Worm (Caenorhabditis elegans) whole organism, L2 larva: ENCODE data around the gene T11F9.21.
"Not testable (repeated sequence)": the region's sequence is repeated elsewhere in the genome, so short reads cannot be mapped to it uniquely, and the experiment has no call there.

Source experiments
- egl-27 ChIP-seq: sonication (generic microtip); optimal IDR thresholded peaks from 3 replicates; lab custom pipeline; 2017; ENCODE audit warnings: missing biosample characterization, missing genetic modification reagents, missing genetic modification characterization
- elt-3 ChIP-seq: sonication (generic microtip); optimal IDR thresholded peaks from 2 replicates; lab custom pipeline; 2017; ENCODE audit warnings: missing biosample characterization, missing genetic modification characterization
- fos-1 ChIP-seq: fragments of 150-350 bp; optimal IDR thresholded peaks from 2 replicates; lab custom pipeline; 2014; ENCODE audit warnings: missing biosample characterization, missing genetic modification characterization
- lsy-2 ChIP-seq, 2 experiments: fragments of 150-350 bp in 1 of 2; sonication (generic microtip) in 1 of 2; optimal IDR thresholded peaks; 2 replicates each; lab custom pipeline; 2014 to 2017; ENCODE audit warnings: missing biosample characterization in 2 of 2, missing genetic modification characterization in 2 of 2
- mdl-1 ChIP-seq, 2 experiments: fragments of 150-350 bp in 1 of 2; sonication (generic microtip) in 1 of 2; optimal IDR thresholded peaks; 2 replicates each; lab custom pipeline; 2017; ENCODE audit warnings: missing biosample characterization in 2 of 2, missing genetic modification characterization in 2 of 2
- nhr-12 ChIP-seq: fragments of 150-350 bp; optimal IDR thresholded peaks from 2 replicates; lab custom pipeline; 2014; ENCODE audit warnings: missing biosample characterization, missing genetic modification characterization
- nhr-21 ChIP-seq: fragments of 150-350 bp; optimal IDR thresholded peaks from 2 replicates; lab custom pipeline; 2014; ENCODE audit warnings: missing biosample characterization, missing genetic modification characterization
- nhr-23 ChIP-seq: fragments of 150-350 bp; optimal IDR thresholded peaks from 2 replicates; lab custom pipeline; 2014; ENCODE audit warnings: missing biosample characterization, missing genetic modification reagents, missing genetic modification characterization
- snpc-4 ChIP-seq: fragments of 150-350 bp; optimal IDR thresholded peaks from 2 replicates; lab custom pipeline; 2014; ENCODE audit warnings: missing biosample characterization, missing genetic modification characterization
- unc-39 ChIP-seq: fragments of 150-350 bp; optimal IDR thresholded peaks from 2 replicates; lab custom pipeline; 2014; ENCODE audit warnings: missing biosample characterization, missing genetic modification characterization
- zag-1 ChIP-seq: fragments of 150-350 bp; optimal IDR thresholded peaks from 2 replicates; lab custom pipeline; 2014; ENCODE audit warnings: missing biosample characterization, missing genetic modification characterization

DNA sequence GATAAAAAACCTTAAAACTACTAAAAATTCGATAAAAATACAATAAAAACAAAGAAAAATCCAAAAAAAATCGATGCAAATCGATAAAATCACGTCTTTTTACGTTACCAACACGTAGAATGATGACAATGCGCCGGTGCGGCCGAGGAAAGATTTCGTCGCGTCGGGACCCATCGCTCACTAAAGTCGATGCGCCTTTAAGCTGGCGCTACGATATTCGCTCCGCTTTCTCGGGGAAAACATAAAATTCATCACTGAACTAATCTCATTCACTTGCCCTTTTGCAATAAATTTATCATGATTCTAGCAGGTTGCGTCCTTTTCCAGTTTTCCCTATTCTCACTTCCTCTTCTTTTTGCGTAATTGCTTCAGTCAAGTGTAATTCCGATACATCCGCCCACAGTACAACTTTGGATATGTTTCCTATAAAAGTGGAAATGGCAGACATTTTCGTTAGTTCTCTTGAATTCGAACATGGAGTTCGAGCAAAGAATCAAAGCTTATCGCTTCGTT, 8.9 kb upstream of the T11F9.21 start, which contains the start of gene col-157:
- not testable (repeated sequence) for TF ChIP-seq nhr-21 (tag; lab: Kevin White, UChicago); mdl-1 (tag; optimal IDR thresholded peaks at IDR 0.05; lab: Kevin White, UChicago); fos-1 (tag; lab: Kevin White, UChicago); snpc-4; lsy-2 (tag; optimal IDR thresholded peaks at IDR 0.05; lab: Kevin White, UChicago); unc-39 (tag; lab: Kevin White, UChicago); zag-1; egl-27 (tag; lab: Kevin White, UChicago); nhr-12 (tag; lab: Kevin White, UChicago); nhr-23 (tag; lab: Kevin White, UChicago); elt-3 (tag; lab: Kevin White, UChicago)
